Fruit fly (Drosophila melanogaster) whole organism, embryonic: ENCODE data around the gene pall.

Source experiments
- CG12299 ChIP-seq: fragments of 200-800 bp; sonication (Bioruptor generic); optimal IDR thresholded peaks from 2 replicates; lab custom pipeline; 2018; ENCODE audit warnings: missing biosample characterization, mild to moderate bottlenecking, missing genetic modification characterization
- Lhr ChIP-seq: fragments of 200-800 bp; sonication (Bioruptor generic); optimal IDR thresholded peaks from 3 replicates; lab custom pipeline; 2017; ENCODE audit warnings: mild to moderate bottlenecking, missing biosample characterization, missing genetic modification reagents, missing genetic modification characterization
- Lpt ChIP-seq: fragments of >200 bp; optimal IDR thresholded peaks from 2 replicates; lab custom pipeline; 2018; ENCODE audit warnings: missing biosample characterization, missing genetic modification characterization
- Xbp1 ChIP-seq: fragments of 200-800 bp; sonication (Bioruptor generic); optimal IDR thresholded peaks from 3 replicates; lab custom pipeline; 2016; ENCODE audit warnings: missing biosample characterization, mild to moderate bottlenecking, missing genetic modification characterization
- cwo ChIP-seq: fragments of 200-800 bp; sonication (Bioruptor generic); optimal IDR thresholded peaks from 3 replicates; lab custom pipeline; 2017; ENCODE audit warnings: missing biosample characterization, missing genetic modification characterization, mild to moderate bottlenecking, moderate library complexity, missing genetic modification reagents
- sima ChIP-seq: fragments of 200-800 bp; sonication (Bioruptor generic); optimal IDR thresholded peaks from 2 replicates; lab custom pipeline; 2016; ENCODE audit warnings: missing biosample characterization, missing genetic modification characterization
- vvl ChIP-seq: fragments of 200-800 bp; sonication (Bioruptor generic); IDR thresholded peaks from 2 replicates; pipeline ENCODE4 v1.3.6; 2022; ENCODE audit warnings: missing biosample characterization, missing genetic modification characterization

DNA sequence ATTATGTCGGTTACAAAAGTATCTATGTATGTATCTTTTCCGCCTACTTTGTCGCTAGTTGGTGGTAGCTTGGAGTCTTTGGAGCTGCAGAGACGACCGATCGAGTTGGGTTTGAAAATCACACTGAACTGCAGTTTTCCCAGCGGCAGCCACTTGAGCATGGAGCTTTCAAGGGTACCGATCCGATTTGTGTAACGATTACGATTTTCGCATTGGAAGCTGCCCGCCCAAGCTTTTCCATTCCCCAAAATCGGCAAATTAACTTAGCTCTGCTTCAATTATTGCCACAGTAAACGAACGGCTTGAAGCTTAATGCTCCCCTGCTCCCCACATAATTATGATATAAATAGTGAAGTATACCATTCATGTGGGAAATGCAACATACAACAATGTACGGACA is 1.5 kb upstream of the pall start, which contains the start of gene CG32036:
- TF ChIP-seq vvl (GFP tag; lab: Robert Waterston, UW), result no peak
- TF ChIP-seq sima (GFP tag; lab: Kevin White, UChicago), result no peak
- TF ChIP-seq Lpt (GFP tag; lab: Kevin White, UChicago), result no peak
- TF ChIP-seq cwo, result no peak
- no peak for TF ChIP-seq Lhr (GFP tag; lab: Kevin White, UChicago)
- no peak for TF ChIP-seq Xbp1 (GFP tag; lab: Kevin White, UChicago)
- no peak for TF ChIP-seq CG12299 (tag; lab: Kevin White, UChicago)
